Fruit fly (Drosophila melanogaster) whole organism: ENCODE data around the gene Cdc42.

ENCODE experiments used
- CG8478 ChIP-seq: fragments of >200 bp; optimal IDR thresholded peaks from 2 replicates; lab custom pipeline; 2018; ENCODE audit warnings: inconsistent platforms
- Dll ChIP-seq: fragments of >200 bp; optimal IDR thresholded peaks from 2 replicates; lab custom pipeline; 2017
- EcR ChIP-seq, 2 experiments: fragments of >200 bp; optimal IDR thresholded peaks; 2 replicates each; lab custom pipeline; 2017; ENCODE audit warnings: missing biosample characterization in 2 of 2, missing genetic modification characterization in 2 of 2, missing genetic modification reagents in 2 of 2
- pan ChIP-seq: fragments of >200 bp; optimal IDR thresholded peaks from 2 replicates; lab custom pipeline; 2017
- psq ChIP-seq: fragments of >200 bp; optimal IDR thresholded peaks from 2 replicates; lab custom pipeline; 2017
- usp ChIP-seq: fragments of >200 bp; optimal IDR thresholded peaks from 2 replicates; lab custom pipeline; 2017; ENCODE audit warnings: missing biosample characterization, missing genetic modification characterization, mixed read lengths

Cdc42 gene

dm6 chrX:19712898-19713627 is 16.2 kb downstream of the Cdc42 start, which contains the start of gene meso18E:
TSS of gene meso18E (minus strand) at chrX:19713045.
- no peak for TF ChIP-seq psq (lab: Kevin White, UChicago)

- TF ChIP-seq CG8478 (lab: Kevin White, UChicago) = no peak
- TF ChIP-seq Dll (lab: Kevin White, UChicago) = no peak
- no peak for TF ChIP-seq usp
- no peak for TF ChIP-seq EcR (GFP tag; optimal IDR thresholded peaks at IDR 0.05; lab: Kevin White, UChicago)
- no peak for TF ChIP-seq psq (lab: Kevin White, UChicago)
Observed at dm6 chrX:19714816-19715215, 17.9 kb downstream of the Cdc42 start.

- no peak for TF ChIP-seq usp
- TF ChIP-seq pan (lab: Kevin White, UChicago) = no peak
- TF ChIP-seq psq (lab: Kevin White, UChicago) = no peak
- no peak for TF ChIP-seq CG8478 (lab: Kevin White, UChicago)
- TF ChIP-seq Dll (lab: Kevin White, UChicago) = no peak
- TF ChIP-seq EcR (GFP tag; optimal IDR thresholded peaks at IDR 0.05; lab: Kevin White, UChicago) = no peak
Observed at dm6 chrX:19716325-19716917, 19.5 kb downstream of the Cdc42 start.

dm6 chrX:19717041-19717440 is 20.1 kb downstream of the Cdc42 start:
- TF ChIP-seq Dll (lab: Kevin White, UChicago) (no peak), psq (lab: Kevin White, UChicago) (no peak), pan (lab: Kevin White, UChicago) (no peak), CG8478 (lab: Kevin White, UChicago) (no peak), usp (no peak), EcR (GFP tag; optimal IDR thresholded peaks at IDR 0.05; lab: Kevin White, UChicago) (no peak)

- no peak for TF ChIP-seq CG8478 (lab: Kevin White, UChicago)
- no peak for TF ChIP-seq usp
- TF ChIP-seq psq (lab: Kevin White, UChicago) = no peak
- TF ChIP-seq EcR (GFP tag; optimal IDR thresholded peaks at IDR 0.05; lab: Kevin White, UChicago) = no peak
Observed at dm6 chrX:19717988-19718973, 21.4 kb downstream of the Cdc42 start, which contains the start of gene CG12531. TSS of gene CG12531 (plus strand) at chrX:19718923.

dm6 chrX:19730844-19731243 is 34.0 kb downstream of the Cdc42 start, which contains the start of gene AP-1-2beta:
TSS of gene AP-1-2beta (plus strand) at chrX:19731004.
- no peak for TF ChIP-seq CG8478 (lab: Kevin White, UChicago)
- no peak for TF ChIP-seq psq (lab: Kevin White, UChicago)
- TF ChIP-seq EcR (GFP tag; optimal IDR thresholded peaks at IDR 0.05; lab: Kevin White, UChicago) = no peak
- TF ChIP-seq pan (lab: Kevin White, UChicago) = no peak
- no peak for TF ChIP-seq Dll (lab: Kevin White, UChicago)
- no peak for TF ChIP-seq usp

dm6 chrX:19735270-19735669 is 38.4 kb downstream of the Cdc42 start, which contains the start of gene CG14234:
TSS of gene CG14234 (plus strand) at chrX:19735570.
- no peak for TF ChIP-seq usp
- TF ChIP-seq pan (lab: Kevin White, UChicago) = no peak
- TF ChIP-seq Dll (lab: Kevin White, UChicago) = no peak
- no peak for TF ChIP-seq EcR (GFP tag; optimal IDR thresholded peaks at IDR 0.05; lab: Kevin White, UChicago)
- TF ChIP-seq psq (lab: Kevin White, UChicago) = no peak
- TF ChIP-seq CG8478 (lab: Kevin White, UChicago) = no peak

dm6 chrX:19737872-19738271 is 41.0 kb downstream of the Cdc42 start:
- TF ChIP-seq psq (lab: Kevin White, UChicago) = no peak
- no peak for TF ChIP-seq usp
- no peak for TF ChIP-seq CG8478 (lab: Kevin White, UChicago)
- no peak for TF ChIP-seq Dll (lab: Kevin White, UChicago)

- no peak for TF ChIP-seq usp
- TF ChIP-seq psq (lab: Kevin White, UChicago) = no peak
- no peak for TF ChIP-seq EcR (GFP tag; optimal IDR thresholded peaks at IDR 0.05; lab: Kevin White, UChicago)
- TF ChIP-seq pan (lab: Kevin White, UChicago) = no peak
- no peak for TF ChIP-seq Dll (lab: Kevin White, UChicago)
- TF ChIP-seq CG8478 (lab: Kevin White, UChicago) = no peak
Observed at dm6 chrX:19744003-19744488, 47.2 kb downstream of the Cdc42 start, which contains the start of the genes CG18809, COX6B, CG33932 and Rpp20. TSS of gene CG18809 (minus strand) at chrX:19744335. TSS of gene COX6B (minus strand) at chrX:19744335. TSS of gene CG33932 (plus strand) at chrX:19744431. TSS of gene Rpp20 (plus strand) at chrX:19744431.

- TF ChIP-seq EcR (GFP tag; optimal IDR thresholded peaks at IDR 0.05; lab: Kevin White, UChicago) (no peak), Dll (lab: Kevin White, UChicago) (no peak), usp (no peak), psq (lab: Kevin White, UChicago) (no peak), pan (lab: Kevin White, UChicago) (no peak)
Observed at dm6 chrX:19745908-19746604, 49.2 kb downstream of the Cdc42 start, which contains the start of gene parvin. TSS of gene parvin (plus strand) at chrX:19746041.
